Fruit fly (Drosophila melanogaster): ENCODE measurements around the gene RanBP3.

RanBP3 gene

dm6 chr3R:23752728-23753127, at the start of gene RanBP3, which contains the start of gene Rpt5 (continued):
- TF ChIP-seq sob (GFP tag; IDR thresholded peaks at IDR 0.05) (peak; percentile 90), CG9727 (GFP tag; optimal IDR thresholded peaks at IDR 0.05) (no peak), CG4707 (GFP tag; optimal IDR thresholded peaks at IDR 0.05) (peak; percentile 31), E2f2 (GFP tag; IDR thresholded peaks at IDR 0.05) (peak; percentile 57), sens (GFP tag) (peak; percentile 84), Scr (GFP tag; IDR thresholded peaks at IDR 0.05; ENCODE audit: partially characterized antibody) (peak; percentile 81), HLH54F (GFP tag; optimal IDR thresholded peaks at IDR 0.05) (peak; percentile 71), CG30403 (GFP tag; optimal IDR thresholded peaks at IDR 0.05) (peak; percentile 61), trem (tag; optimal IDR thresholded peaks at IDR 0.05) (peak; percentile 34), gro (GFP tag; optimal IDR thresholded peaks at IDR 0.05) (peak; percentile 70), CG6254 (GFP tag; optimal IDR thresholded peaks at IDR 0.05) (no peak), zen2 (GFP tag; IDR thresholded peaks at IDR 0.05; ENCODE audit: partially characterized antibody) (peak; percentile 76), Xbp1 (GFP tag; optimal IDR thresholded peaks at IDR 0.05) (peak; percentile 55), caup (GFP tag; optimal IDR thresholded peaks at IDR 0.05; ENCODE audit: severe bottlenecking) (peak; percentile 75), CG6175 (GFP tag; IDR thresholded peaks at IDR 0.05) (no peak; the same call in 2 of the 3 replicates), cas (GFP tag; IDR thresholded peaks at IDR 0.05) (no peak), Adf1 (GFP tag; IDR thresholded peaks at IDR 0.05) (peak; percentile 47), CG1792 (GFP tag; optimal IDR thresholded peaks at IDR 0.05) (peak; percentile 65), CG11723 (GFP tag; optimal IDR thresholded peaks at IDR 0.05) (no peak), knrl (GFP tag; IDR thresholded peaks at IDR 0.05; ENCODE audit: partially characterized antibody) (peak; percentile 75), Neu2 (GFP tag; optimal IDR thresholded peaks at IDR 0.05; ENCODE audit: borderline replicate concordance) (peak; percentile 33), CG5245 (GFP tag; optimal IDR thresholded peaks at IDR 0.05) (peak; percentile 7), CG34224 (GFP tag; IDR thresholded peaks at IDR 0.05; ENCODE audit: partially characterized antibody) (peak; percentile 92), CG9609 (GFP tag; optimal IDR thresholded peaks at IDR 0.05) (peak; percentile 59), Dref (GFP tag; IDR thresholded peaks at IDR 0.05) (peak; percentile 95), ap (GFP tag; IDR thresholded peaks at IDR 0.05) (no peak), Pdp1 (GFP tag; optimal IDR thresholded peaks at IDR 0.05) (peak; percentile 45 to 68), amos (GFP tag; IDR thresholded peaks at IDR 0.05; ENCODE audit: partially characterized antibody) (peak; percentile 86), CG10979 (tag; optimal IDR thresholded peaks at IDR 0.05) (peak; percentile 32), cwo (GFP tag; optimal IDR thresholded peaks at IDR 0.05) (no peak), CG5180 (GFP tag; optimal IDR thresholded peaks at IDR 0.05) (no peak), ash1 (GFP tag; optimal IDR thresholded peaks at IDR 0.05) (no peak), CG4617 (GFP tag; optimal IDR thresholded peaks at IDR 0.05; ENCODE audit: borderline replicate concordance) (peak; percentile 96), CG3163 (GFP tag; optimal IDR thresholded peaks at IDR 0.05) (peak; percentile 63), Dek (tag; optimal IDR thresholded peaks at IDR 0.05) (no peak), CG13424 (tag; optimal IDR thresholded peaks at IDR 0.05) (peak; percentile 10), gce (GFP tag; IDR thresholded peaks at IDR 0.05) (peak; percentile 17; the same call in 1 of the 3 replicates), pum (GFP tag; optimal IDR thresholded peaks at IDR 0.05) (peak; percentile 34), NfI (GFP tag; optimal IDR thresholded peaks at IDR 0.05) (peak; percentile 62), fu2 (GFP tag; optimal IDR thresholded peaks at IDR 0.05) (peak; percentile 61), CG16813 (GFP tag; IDR thresholded peaks at IDR 0.05; ENCODE audit: partially characterized antibody) (peak; percentile 79), CG17829 (tag; optimal IDR thresholded peaks at IDR 0.05) (peak; percentile 50), maf-S (GFP tag; optimal IDR thresholded peaks at IDR 0.05) (peak; percentile 63), tx (GFP tag; optimal IDR thresholded peaks at IDR 0.05) (peak; percentile 44), CG2116 (GFP tag; optimal IDR thresholded peaks at IDR 0.05) (peak; percentile 85), CG15514 (GFP tag; optimal IDR thresholded peaks at IDR 0.05) (peak; percentile 71), CG18262 (tag; optimal IDR thresholded peaks at IDR 0.05) (no peak), aop (GFP tag; IDR thresholded peaks at IDR 0.05) (no peak), YL-1 (GFP tag; optimal IDR thresholded peaks at IDR 0.05) (peak; percentile 91), jigr1 (GFP tag; IDR thresholded peaks at IDR 0.05) (no peak)
